Worm (Caenorhabditis elegans): ENCODE measurements around the gene evl-14.

DNA sequence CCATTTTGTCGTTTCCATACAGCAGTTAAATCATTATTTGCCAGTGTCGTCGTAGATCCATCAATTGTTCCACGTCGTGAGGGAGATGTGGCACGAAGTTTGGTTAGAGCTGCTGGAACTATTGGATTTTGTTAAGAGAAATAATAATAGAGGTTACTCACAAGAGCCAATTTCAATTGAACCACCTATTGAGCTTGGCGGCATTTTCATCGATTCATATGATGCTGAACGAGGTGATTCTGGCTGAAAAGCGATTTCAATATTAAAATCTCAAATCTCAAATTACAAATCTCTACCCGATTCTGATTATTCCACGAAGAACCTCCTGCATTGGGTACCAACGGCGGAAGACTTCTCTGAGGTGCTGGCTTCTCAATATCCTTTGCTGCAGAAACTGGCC lies 55.0 kb downstream of the evl-14 start:
- no peak for TF ChIP-seq him-1 (tag; optimal IDR thresholded peaks at IDR 0.05)
- no peak for TF ChIP-seq W03F9.2 (tag; optimal IDR thresholded peaks at IDR 0.05)

All from whole organism, L4/young adult.